Worm (Caenorhabditis elegans) whole organism, late embryonic: ENCODE data around the gene F53F1.4.

Experiments used
- C08G9.2 ChIP-seq: sonication (generic microtip); optimal IDR thresholded peaks from 2 replicates; lab custom pipeline; 2016; ENCODE audit warnings: mild to moderate bottlenecking, missing genetic modification characterization, moderate library complexity, missing compliant biosample characterization
- F13H6.1 ChIP-seq: sonication (generic microtip); optimal IDR thresholded peaks from 2 replicates; lab custom pipeline; 2016; ENCODE audit warnings: missing genetic modification characterization, missing compliant biosample characterization
- K02D7.2 ChIP-seq: sonication (generic microtip); optimal IDR thresholded peaks from 2 replicates; lab custom pipeline; 2017; ENCODE audit warnings: mild to moderate bottlenecking, missing genetic modification characterization, missing compliant biosample characterization
- Y22D7AL.16 ChIP-seq: sonication (generic microtip); optimal IDR thresholded peaks from 2 replicates; lab custom pipeline; 2016; ENCODE audit warnings: missing genetic modification characterization, missing compliant biosample characterization
- ahr-1 ChIP-seq: sonication (generic microtip); optimal IDR thresholded peaks from 2 replicates; lab custom pipeline; 2016; ENCODE audit warnings: missing genetic modification characterization, missing compliant biosample characterization
- ceh-14 ChIP-seq: sonication (generic microtip); optimal IDR thresholded peaks from 2 replicates; lab custom pipeline; 2016; ENCODE audit warnings: missing genotype, missing genetic modification characterization, missing compliant biosample characterization
- ceh-19 ChIP-seq: fragments of 200-800 bp; sonication (Bioruptor generic); optimal IDR thresholded peaks from 2 replicates; lab custom pipeline; 2018; ENCODE audit warnings: mild to moderate bottlenecking, missing genetic modification characterization, missing compliant biosample characterization
- ceh-2 ChIP-seq: sonication (generic microtip); optimal IDR thresholded peaks from 2 replicates; lab custom pipeline; 2016; ENCODE audit warnings: missing genotype, missing genetic modification characterization, missing compliant biosample characterization
- ceh-24 ChIP-seq: sonication (generic microtip); optimal IDR thresholded peaks from 2 replicates; lab custom pipeline; 2016; ENCODE audit warnings: mild to moderate bottlenecking, missing genetic modification characterization, missing compliant biosample characterization
- ceh-30 ChIP-seq: fragments of 150-350 bp; optimal IDR thresholded peaks from 2 replicates; lab custom pipeline; 2014; ENCODE audit warnings: missing biosample characterization, missing genetic modification characterization
- ceh-31 ChIP-seq: sonication (generic microtip); optimal IDR thresholded peaks from 2 replicates; lab custom pipeline; 2016; ENCODE audit warnings: missing genetic modification characterization, missing compliant biosample characterization
- ceh-34 ChIP-seq: sonication (generic microtip); optimal IDR thresholded peaks from 2 replicates; lab custom pipeline; 2016; ENCODE audit warnings: mild to moderate bottlenecking, missing genetic modification characterization, missing compliant biosample characterization
- ceh-45 ChIP-seq: fragments of 200-800 bp; sonication (Bioruptor generic); IDR thresholded peaks from 2 replicates; pipeline ENCODE4 v1.3.6; 2022; ENCODE audit warnings: missing genetic modification reagents, missing genetic modification characterization, missing compliant biosample characterization
- ceh-48 ChIP-seq: sonication (generic microtip); optimal IDR thresholded peaks from 2 replicates; lab custom pipeline; 2016; ENCODE audit warnings: missing genetic modification characterization, inconsistent platforms, missing compliant biosample characterization
- ceh-9 ChIP-seq: sonication (generic microtip); optimal IDR thresholded peaks from 2 replicates; lab custom pipeline; 2016; ENCODE audit warnings: mild to moderate bottlenecking, missing genetic modification characterization, inconsistent platforms, missing compliant biosample characterization
- che-1 ChIP-seq: sonication (generic microtip); optimal IDR thresholded peaks from 2 replicates; lab custom pipeline; 2016; ENCODE audit warnings: mild to moderate bottlenecking, missing genetic modification characterization, missing compliant biosample characterization
- elt-2 ChIP-seq: sonication (generic microtip); optimal IDR thresholded peaks from 2 replicates; lab custom pipeline; 2016; ENCODE audit warnings: missing genetic modification reagents, missing genetic modification characterization, missing compliant biosample characterization
- elt-4 ChIP-seq: sonication (generic microtip); optimal IDR thresholded peaks from 2 replicates; lab custom pipeline; 2016; ENCODE audit warnings: missing genetic modification characterization, missing compliant biosample characterization
- ets-4 ChIP-seq: sonication (generic microtip); optimal IDR thresholded peaks from 2 replicates; lab custom pipeline; 2016; ENCODE audit warnings: missing genetic modification characterization, missing compliant biosample characterization
- eyg-1 ChIP-seq: sonication (generic microtip); optimal IDR thresholded peaks from 2 replicates; lab custom pipeline; 2016; ENCODE audit warnings: missing genotype, missing genetic modification characterization, missing compliant biosample characterization
- fax-1 ChIP-seq: sonication (generic microtip); optimal IDR thresholded peaks from 2 replicates; lab custom pipeline; 2016; ENCODE audit warnings: missing genotype, missing genetic modification characterization, missing compliant biosample characterization
- fkh-10 ChIP-seq: fragments of 150-350 bp; optimal IDR thresholded peaks from 2 replicates; lab custom pipeline; 2014; ENCODE audit warnings: missing biosample characterization, missing genetic modification reagents, missing genetic modification characterization
- hlh-15 ChIP-seq: sonication (generic microtip); optimal IDR thresholded peaks from 2 replicates; lab custom pipeline; 2016; ENCODE audit warnings: missing genetic modification characterization, missing compliant biosample characterization
- hlh-30 ChIP-seq: sonication (generic microtip); optimal IDR thresholded peaks from 2 replicates; lab custom pipeline; 2017; ENCODE audit warnings: antibody characterized with exemption, missing genetic modification characterization, missing compliant biosample characterization; ENCODE audit not compliant: insufficient read depth
- hlh-6 ChIP-seq: sonication (generic microtip); optimal IDR thresholded peaks from 2 replicates; lab custom pipeline; 2016; ENCODE audit warnings: missing genotype, missing genetic modification characterization, missing compliant biosample characterization
- lin-11 ChIP-seq: fragments of 200-800 bp; sonication (Bioruptor generic); optimal IDR thresholded peaks from 2 replicates; lab custom pipeline; 2018; ENCODE audit warnings: mild to moderate bottlenecking, missing genetic modification characterization, missing compliant biosample characterization
- nhr-11 ChIP-seq: fragments of 150-350 bp; optimal IDR thresholded peaks from 2 replicates; lab custom pipeline; 2014; ENCODE audit warnings: missing biosample characterization, missing genetic modification characterization
- npax-4 ChIP-seq: sonication (generic microtip); optimal IDR thresholded peaks from 2 replicates; lab custom pipeline; 2016; ENCODE audit warnings: missing genetic modification characterization, missing compliant biosample characterization
- pat-9 ChIP-seq: fragments of 200-800 bp; sonication (Bioruptor generic); optimal IDR thresholded peaks from 2 replicates; lab custom pipeline; 2018; ENCODE audit warnings: mild to moderate bottlenecking, missing genetic modification characterization, moderate library complexity, missing compliant biosample characterization
- pqm-1 ChIP-seq: sonication (generic microtip); optimal IDR thresholded peaks from 2 replicates; lab custom pipeline; 2016; ENCODE audit warnings: missing genetic modification characterization, missing compliant biosample characterization
- pros-1 ChIP-seq: fragments of 150-350 bp; optimal IDR thresholded peaks from 2 replicates; lab custom pipeline; 2014; ENCODE audit warnings: missing biosample characterization, missing genetic modification reagents, missing genetic modification characterization
- sdc-2 ChIP-seq: sonication (generic microtip); optimal IDR thresholded peaks from 2 replicates; lab custom pipeline; 2016; ENCODE audit warnings: missing genotype, missing genetic modification characterization, missing compliant biosample characterization
- sox-4 ChIP-seq: sonication (generic microtip); optimal IDR thresholded peaks from 2 replicates; lab custom pipeline; 2017; ENCODE audit warnings: mild to moderate bottlenecking, missing genetic modification characterization, inconsistent platforms, missing compliant biosample characterization
- syd-9 ChIP-seq: sonication (generic microtip); optimal IDR thresholded peaks from 2 replicates; lab custom pipeline; 2016; ENCODE audit warnings: mild to moderate bottlenecking, missing genetic modification characterization, moderate library complexity, missing compliant biosample characterization
- tbx-2 ChIP-seq: sonication (generic microtip); optimal IDR thresholded peaks from 2 replicates; lab custom pipeline; 2016; ENCODE audit warnings: missing genetic modification characterization, missing compliant biosample characterization
- tbx-7 ChIP-seq: sonication (generic microtip); optimal IDR thresholded peaks from 2 replicates; lab custom pipeline; 2016; ENCODE audit warnings: missing genotype, missing genetic modification characterization, missing compliant biosample characterization
- ttx-3 ChIP-seq: sonication (generic microtip); optimal IDR thresholded peaks from 2 replicates; lab custom pipeline; 2016; ENCODE audit warnings: missing genetic modification reagents, missing genetic modification characterization, missing compliant biosample characterization
- unc-3 ChIP-seq, 2 experiments: fragments of 200-800 bp in 1 of 2; sonication (Bioruptor generic) in 1 of 2; sonication (generic microtip) in 1 of 2; conservative IDR thresholded peaks in 1 of 2; optimal IDR thresholded peaks in 1 of 2; 2 replicates each; pipeline versions ENCODE4 v1.3.6 to Lab custom; 2016 to 2022; ENCODE audit warnings: missing compliant biosample characterization in 2 of 2, missing genetic modification characterization in 2 of 2, missing genetic modification reagents in 1 of 2
- unc-86 ChIP-seq: sonication (generic microtip); optimal IDR thresholded peaks from 2 replicates; lab custom pipeline; 2016; ENCODE audit warnings: missing genetic modification characterization, missing compliant biosample characterization
- zip-5 ChIP-seq: sonication (generic microtip); optimal IDR thresholded peaks from 2 replicates; lab custom pipeline; 2016; ENCODE audit warnings: missing genetic modification characterization, missing compliant biosample characterization
- ztf-16 ChIP-seq: sonication (generic microtip); optimal IDR thresholded peaks from 2 replicates; lab custom pipeline; 2017; ENCODE audit warnings: missing genetic modification characterization, missing compliant biosample characterization

Gene F53F1.4

ce11 chrV:13421697-13422096, 10.8 kb downstream of the F53F1.4 start:
- TF ChIP-seq elt-4 (tag; lab: Kevin White, UChicago) = no peak
- no peak for TF ChIP-seq tbx-7
- no peak for TF ChIP-seq eyg-1 (tag; lab: Kevin White, UChicago)
- TF ChIP-seq hlh-30 (tag; lab: Kevin White, UChicago) = no peak
- no peak for TF ChIP-seq F13H6.1 (tag; lab: Kevin White, UChicago)
- no peak for TF ChIP-seq lin-11 (tag; lab: Kevin White, UChicago)
- no peak for TF ChIP-seq ceh-14
- no peak for TF ChIP-seq npax-4 (tag; lab: Kevin White, UChicago)
- TF ChIP-seq C08G9.2 (tag; lab: Kevin White, UChicago) = no peak
- TF ChIP-seq ets-4 (tag; lab: Kevin White, UChicago) = no peak
- TF ChIP-seq sox-4 (tag; lab: Kevin White, UChicago) = no peak
- no peak for TF ChIP-seq syd-9 (tag; lab: Kevin White, UChicago)
- TF ChIP-seq ceh-45 (GFP tag; lab: Robert Waterston, UW) = no peak
- no peak for TF ChIP-seq ceh-34
- TF ChIP-seq ceh-19 (GFP tag; lab: Kevin White, UChicago) = no peak
- TF ChIP-seq nhr-11 (tag; lab: Kevin White, UChicago) = no peak

ce11 chrV:13423045-13423444, 12.2 kb downstream of the F53F1.4 start, which contains the start of gene srv-9:
srv-9 (minus strand) TSS chrV:13423145.
- TF ChIP-seq ceh-9 (tag; lab: Kevin White, UChicago) (no peak), unc-86 (tag; lab: Kevin White, UChicago) (no peak), ceh-31 (tag; lab: Kevin White, UChicago) (no peak), hlh-6 (tag; lab: Kevin White, UChicago) (no peak), pqm-1 (tag; lab: Kevin White, UChicago) (no peak), sdc-2 (tag; lab: Kevin White, UChicago) (no peak), elt-2 (tag; lab: Kevin White, UChicago) (no peak), hlh-15 (tag; lab: Kevin White, UChicago) (no peak), ets-4 (tag; lab: Kevin White, UChicago) (no peak), nhr-11 (tag; lab: Kevin White, UChicago) (no peak), ztf-16 (no peak), ceh-2 (tag; lab: Kevin White, UChicago) (no peak)
- TF ChIP-seq, all 69 proteins: peak for 0

- TF ChIP-seq ahr-1 (tag; lab: Kevin White, UChicago) (no peak), unc-3 (GFP tag; conservative IDR thresholded peaks at IDR 0.05; lab: Robert Waterston, UW) (no peak), unc-3 (tag; optimal IDR thresholded peaks at IDR 0.05; lab: Kevin White, UChicago) (no peak)
Measured at ce11 chrV:13423608-13424007, 12.7 kb downstream of the F53F1.4 start, which contains the start of gene srv-10. srv-10 (plus strand) TSS chrV:13423908.

ce11 chrV:13426764-13427163, 15.9 kb downstream of the F53F1.4 start, which contains the start of gene srd-18:
srd-18 (minus strand) TSS chrV:13426864.
- TF ChIP-seq hlh-30 (tag; lab: Kevin White, UChicago) (no peak), zip-5 (tag; lab: Kevin White, UChicago) (no peak), K02D7.2 (tag; lab: Kevin White, UChicago) (no peak), Y22D7AL.16 (tag; lab: Kevin White, UChicago) (no peak), pros-1 (no peak), ceh-30 (tag; lab: Kevin White, UChicago) (no peak), sox-4 (tag; lab: Kevin White, UChicago) (no peak), pat-9 (tag; lab: Kevin White, UChicago) (no peak), ceh-24 (tag; lab: Kevin White, UChicago) (no peak), ceh-48 (tag; lab: Kevin White, UChicago) (no peak), ceh-2 (tag; lab: Kevin White, UChicago) (no peak), fax-1 (tag; lab: Kevin White, UChicago) (no peak), che-1 (tag; lab: Kevin White, UChicago) (no peak), fkh-10 (GFP tag; lab: Kevin White, UChicago) (no peak), ttx-3 (tag; lab: Kevin White, UChicago) (no peak), tbx-2 (no peak), nhr-11 (tag; lab: Kevin White, UChicago) (no peak), ceh-9 (tag; lab: Kevin White, UChicago) (no peak)
- TF ChIP-seq, all 69 proteins: peak for 0
